Fruit fly (Drosophila melanogaster): ENCODE data around the gene Ogg1.

DNA sequence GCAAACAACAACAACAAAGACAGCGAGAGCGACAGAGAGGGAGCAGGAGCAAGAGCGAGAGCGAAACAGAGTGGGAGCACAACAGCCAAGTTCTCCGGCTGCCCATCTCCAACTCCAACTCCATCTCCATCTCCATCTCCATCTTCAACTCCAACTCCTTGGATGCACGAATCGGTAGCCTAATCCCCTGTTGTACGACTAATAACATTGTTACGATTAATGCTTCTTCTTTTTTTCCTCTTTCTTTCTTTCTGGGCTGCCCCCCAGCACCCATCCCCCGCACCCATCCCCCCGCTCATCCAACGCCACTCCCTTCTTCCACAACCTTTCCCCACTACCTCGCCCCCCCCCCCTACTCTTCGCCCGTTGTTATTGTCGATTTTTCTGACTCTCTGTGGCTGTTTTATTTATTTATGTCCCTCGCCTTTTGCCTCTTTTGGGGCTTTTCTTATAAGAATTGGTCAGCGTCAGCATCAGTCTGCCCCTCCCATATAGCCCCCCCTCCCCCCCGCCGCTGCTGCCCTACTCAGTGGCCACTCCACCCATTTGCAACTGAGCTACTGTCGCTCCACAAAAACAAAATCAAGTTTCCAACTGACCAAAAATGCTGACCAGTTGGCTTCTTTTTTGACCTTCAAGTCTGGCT, 28.8 kb upstream of the Ogg1 start:
- TF ChIP-seq h (optimal IDR thresholded peaks at IDR 0.05) (no peak), insv (optimal IDR thresholded peaks at IDR 0.05) (no peak), ttk (optimal IDR thresholded peaks at IDR 0.05) (no peak)

All from Kc167 (cell line).